Worm (Caenorhabditis elegans) whole organism, early embryonic: ENCODE measurements around the gene D1046.16.

ENCODE experiments used
- F13C5.2 ChIP-seq: sonication (generic microtip); optimal IDR thresholded peaks from 2 replicates; lab custom pipeline; 2017; ENCODE audit warnings: mild to moderate bottlenecking, missing genetic modification characterization, inconsistent platforms, missing compliant biosample characterization
- ama-1 ChIP-seq: fragments of 150-350 bp; optimal IDR thresholded peaks from 2 replicates; lab custom pipeline; 2014
- hmg-4 ChIP-seq: fragments of 200-800 bp; sonication (Bioruptor generic); optimal IDR thresholded peaks from 2 replicates; lab custom pipeline; 2018; ENCODE audit warnings: mild to moderate bottlenecking, missing genetic modification characterization, missing compliant biosample characterization
- sea-1 ChIP-seq: fragments of 200-800 bp; sonication (Bioruptor generic); conservative IDR thresholded peaks from 2 replicates; pipeline ENCODE4 v1.3.6; 2022; ENCODE audit warnings: missing genetic modification characterization, missing compliant biosample characterization

DNA sequence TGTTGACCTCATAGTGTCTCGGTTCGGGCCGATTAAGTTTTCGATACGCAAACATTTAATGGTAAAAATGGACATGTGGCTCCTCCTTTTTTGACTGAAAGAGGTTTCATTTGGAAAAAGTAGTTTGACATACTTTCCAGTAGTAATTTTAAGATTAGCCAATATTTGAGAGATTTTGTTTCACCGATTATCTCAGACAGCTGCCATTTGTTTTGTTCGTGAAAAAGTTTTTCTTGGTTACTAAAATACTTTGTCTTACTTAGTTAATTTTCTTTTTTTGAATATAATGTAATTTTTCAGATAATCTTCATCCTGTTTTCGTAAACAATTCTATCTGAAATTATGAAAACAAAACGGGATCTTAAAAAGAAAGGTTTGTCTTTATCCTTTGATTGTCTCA is 35.7 kb upstream of the D1046.16 start, which contains the start of gene C09G9.5:
- TF ChIP-seq F13C5.2 (tag; lab: Kevin White, UChicago) (no peak), hmg-4 (no peak), sea-1 (no peak), ama-1 (lab: Kevin White, UChicago) (no peak)
